Fruit fly (Drosophila melanogaster): Measurements from ENCODE around the gene Cht6.

DNA sequence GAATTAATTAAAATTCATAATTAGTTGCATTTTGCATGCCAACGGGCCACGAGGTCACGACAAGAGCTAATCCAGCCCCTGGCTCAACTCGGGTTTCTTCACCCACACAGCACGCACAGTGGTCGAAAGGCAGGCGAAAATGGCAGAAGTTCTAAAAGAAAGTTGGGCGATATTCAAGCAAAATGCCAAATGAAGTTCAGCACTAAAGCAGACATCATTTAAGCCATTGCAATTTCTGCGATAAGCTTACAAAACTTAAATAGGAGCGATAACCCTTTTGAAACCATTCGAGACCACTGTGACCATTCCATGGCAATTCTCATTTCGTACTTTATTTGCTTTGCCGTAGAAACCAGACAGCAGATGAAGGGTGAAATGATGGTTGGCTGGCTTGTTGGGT lies 50.9 kb downstream of the Cht6 start:
- TF ChIP-seq Dll (optimal IDR thresholded peaks at IDR 0.05) (no peak), CG8478 (optimal IDR thresholded peaks at IDR 0.05) (no peak), psq (optimal IDR thresholded peaks at IDR 0.05) (no peak), usp (GFP tag; optimal IDR thresholded peaks at IDR 0.05) (no peak), pan (optimal IDR thresholded peaks at IDR 0.05) (no peak), EcR (GFP tag; optimal IDR thresholded peaks at IDR 0.05) (no peak)

Data from whole organism.